Worm (Caenorhabditis elegans): ENCODE results near the gene srxa-1.

ce11 chrV:20781346-20781952 is 49.6 kb downstream of the srxa-1 start:
- TF ChIP-seq skn-1 (tag; optimal IDR thresholded peaks at IDR 0.05): no peak
- TF ChIP-seq pha-4 (GFP tag; IDR thresholded peaks at IDR 0.05): no peak
- no peak for TF ChIP-seq pha-4 (tag; optimal IDR thresholded peaks at IDR 0.05)
- peak in 1 of 2 experiments; percentile 51 for TF ChIP-seq unc-62 (GFP tag; optimal IDR thresholded peaks at IDR 0.05 in 1 of 2)
- TF ChIP-seq unc-62 (tag; optimal IDR thresholded peaks at IDR 0.05): no peak
- TF ChIP-seq nhr-11 (tag; optimal IDR thresholded peaks at IDR 0.05): no peak
- no peak for TF ChIP-seq daf-19 (GFP tag; conservative IDR thresholded peaks at IDR 0.05)
- TF ChIP-seq mdl-1 (tag; optimal IDR thresholded peaks at IDR 0.05): no peak
- TF ChIP-seq fkh-10 (GFP tag; optimal IDR thresholded peaks at IDR 0.05): no peak
- TF ChIP-seq dmd-6 (GFP tag; IDR thresholded peaks at IDR 0.05): no peak
- no peak for TF ChIP-seq lin-13 (GFP tag; optimal IDR thresholded peaks at IDR 0.05)
- TF ChIP-seq saeg-2 (GFP tag; IDR thresholded peaks at IDR 0.05): no peak
- TF ChIP-seq ceh-82 (tag; optimal IDR thresholded peaks at IDR 0.05): no peak

Measured in whole organism, L4 larva.